Fruit fly (Drosophila melanogaster): Measurements from ENCODE around the gene Sk2.

DNA sequence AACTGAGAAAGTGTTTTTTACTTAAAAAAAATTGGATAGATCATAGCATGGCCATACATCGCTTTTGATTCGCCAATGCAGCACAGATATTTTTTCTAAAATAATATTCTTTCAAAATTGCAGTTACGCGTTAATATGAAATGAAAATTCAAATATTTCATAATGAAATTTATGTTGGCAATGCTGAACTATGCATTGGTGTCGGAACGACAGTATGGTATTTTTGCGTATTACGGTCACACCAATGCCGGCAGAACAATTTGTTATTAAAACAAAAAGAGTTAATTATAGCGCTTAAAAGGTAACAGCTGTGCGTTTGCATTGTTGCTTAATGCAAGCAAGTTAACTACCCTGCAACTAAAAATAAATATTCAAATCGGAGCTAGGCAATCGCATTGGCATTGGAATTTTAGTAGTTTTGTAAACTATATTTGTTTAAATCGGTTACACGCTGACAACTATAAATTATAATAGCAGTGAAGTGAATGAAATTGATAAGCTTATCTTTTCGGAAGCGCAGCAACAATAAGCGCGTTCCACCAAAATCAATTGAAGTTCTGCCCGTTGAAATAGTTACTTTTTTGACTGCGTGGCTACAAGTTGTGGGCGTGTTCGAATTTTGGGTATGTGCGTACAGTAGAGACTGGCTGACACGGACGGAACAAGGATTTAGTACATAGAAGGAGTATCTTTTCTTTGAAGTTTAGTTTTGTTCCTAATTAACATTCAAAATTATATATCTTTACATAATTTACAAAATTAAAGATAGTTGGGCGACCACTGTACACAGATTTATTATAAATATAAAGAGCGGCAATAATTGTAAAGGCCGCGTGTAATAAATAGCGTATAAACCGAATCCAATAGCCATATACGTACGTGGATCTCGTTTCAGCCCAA is 4.5 kb upstream of the Sk2 start, which contains the start of gene Prx4:
- TF ChIP-seq fru (GFP tag; optimal IDR thresholded peaks at IDR 0.05) (peak; percentile 78), brk (GFP tag; optimal IDR thresholded peaks at IDR 0.05) (no peak), Hr78 (GFP tag; optimal IDR thresholded peaks at IDR 0.05) (no peak), Hr83 (GFP tag; optimal IDR thresholded peaks at IDR 0.05; ENCODE audit: poor library complexity, severe bottlenecking) (no peak), lola (GFP tag; optimal IDR thresholded peaks at IDR 0.05) (no peak), foxo (GFP tag; optimal IDR thresholded peaks at IDR 0.05) (peak in 1 of 2 experiments; percentile 85), psq (GFP tag; optimal IDR thresholded peaks at IDR 0.05) (peak; percentile 49), pan (optimal IDR thresholded peaks at IDR 0.05) (no peak), sage (GFP tag; optimal IDR thresholded peaks at IDR 0.05) (no peak), Abd-B (GFP tag; optimal IDR thresholded peaks at IDR 0.05) (no peak), Hnf4 (GFP tag; optimal IDR thresholded peaks at IDR 0.05) (peak; percentile 64), ey (GFP tag; optimal IDR thresholded peaks at IDR 0.05) (peak; percentile 49)
